Fruit fly (Drosophila melanogaster) whole organism, embryonic: Measurements from ENCODE around the gene CG31808.
A peak's percentile ranks its signal among the peaks of the same experiment; 100 is the strongest.

Experiments
- Ada2b ChIP-seq: fragments of 200-800 bp; sonication (Bioruptor generic); IDR thresholded peaks from 2 replicates; pipeline ENCODE4 v1.3.6; 2022; ENCODE audit warnings: missing biosample characterization, missing genetic modification characterization
- Adf1 ChIP-seq: fragments of 200-800 bp; sonication (Bioruptor generic); IDR thresholded peaks from 2 replicates; pipeline ENCODE4 v1.3.6; 2022; ENCODE audit warnings: missing biosample characterization, missing genetic modification characterization
- Asciz ChIP-seq: fragments of 200-800 bp; sonication (Bioruptor generic); optimal IDR thresholded peaks from 2 replicates; lab custom pipeline; 2017; ENCODE audit warnings: missing biosample characterization, mild to moderate bottlenecking, missing genetic modification characterization, missing genetic modification reagents
- CG10462 ChIP-seq: fragments of 200-800 bp; sonication (Bioruptor generic); optimal IDR thresholded peaks from 2 replicates; lab custom pipeline; 2016; ENCODE audit warnings: missing biosample characterization, missing genetic modification characterization
- CG11723 ChIP-seq: fragments of 200-800 bp; sonication (Bioruptor generic); optimal IDR thresholded peaks from 2 replicates; lab custom pipeline; 2017; ENCODE audit warnings: missing biosample characterization, mild to moderate bottlenecking, missing genetic modification characterization
- CG12155 ChIP-seq: fragments of 200-800 bp; sonication (Bioruptor generic); optimal IDR thresholded peaks from 3 replicates; lab custom pipeline; 2016; ENCODE audit warnings: missing biosample characterization, missing genetic modification characterization
- CG12391 ChIP-seq: fragments of 200-800 bp; sonication (Bioruptor generic); optimal IDR thresholded peaks from 3 replicates; lab custom pipeline; 2018; ENCODE audit warnings: missing biosample characterization, mild to moderate bottlenecking, missing genetic modification characterization, moderate library complexity
- CG12744 ChIP-seq: fragments of 200-800 bp; sonication (Bioruptor generic); optimal IDR thresholded peaks from 2 replicates; lab custom pipeline; 2016; ENCODE audit warnings: missing biosample characterization, missing genetic modification characterization
- CG12769 ChIP-seq: fragments of 200-800 bp; sonication (Bioruptor generic); optimal IDR thresholded peaks from 2 replicates; lab custom pipeline; 2019; ENCODE audit warnings: missing biosample characterization, mild to moderate bottlenecking, missing genetic modification characterization, moderate library complexity
- CG14014 ChIP-seq: fragments of 200-800 bp; sonication (Bioruptor generic); IDR thresholded peaks from 2 replicates; pipeline ENCODE4 v1.3.6; 2022; ENCODE audit warnings: missing biosample characterization, missing genetic modification characterization
- CG14667 ChIP-seq: fragments of 200-800 bp; sonication (Bioruptor generic); IDR thresholded peaks from 2 replicates; pipeline ENCODE4 v1.3.6; 2022; ENCODE audit warnings: missing biosample characterization, missing genetic modification characterization
- CG15011 ChIP-seq: fragments of 200-800 bp; sonication (Bioruptor generic); optimal IDR thresholded peaks from 3 replicates; lab custom pipeline; 2018; ENCODE audit warnings: missing biosample characterization, mild to moderate bottlenecking, missing genetic modification characterization
- CG16815 ChIP-seq: fragments of 200-800 bp; sonication (Bioruptor generic); optimal IDR thresholded peaks from 3 replicates; lab custom pipeline; 2017; ENCODE audit warnings: missing biosample characterization, mild to moderate bottlenecking, missing genetic modification characterization
- CG17802 ChIP-seq: fragments of 200-800 bp; sonication (Bioruptor generic); optimal IDR thresholded peaks from 2 replicates; lab custom pipeline; 2018; ENCODE audit warnings: missing biosample characterization, mild to moderate bottlenecking, missing genetic modification characterization, moderate library complexity
- CG17912 ChIP-seq: fragments of 200-800 bp; sonication (Bioruptor generic); optimal IDR thresholded peaks from 2 replicates; lab custom pipeline; 2018; ENCODE audit warnings: missing biosample characterization, mild to moderate bottlenecking, missing genetic modification characterization
- CG18262 ChIP-seq: fragments of 200-800 bp; optimal IDR thresholded peaks from 3 replicates; lab custom pipeline; 2019; ENCODE audit warnings: missing biosample characterization, mild to moderate bottlenecking, missing genetic modification characterization, moderate library complexity
- CG6683 ChIP-seq: fragments of 200-800 bp; sonication (Bioruptor generic); optimal IDR thresholded peaks from 2 replicates; lab custom pipeline; 2017; ENCODE audit warnings: missing biosample characterization, mild to moderate bottlenecking, missing genetic modification characterization, missing genetic modification reagents
- CG7271 ChIP-seq: fragments of 200-800 bp; sonication (Bioruptor generic); optimal IDR thresholded peaks from 2 replicates; lab custom pipeline; 2018; ENCODE audit warnings: missing biosample characterization, mild to moderate bottlenecking, missing genetic modification characterization, moderate library complexity
- CG9876 ChIP-seq: fragments of 200-800 bp; sonication (Bioruptor generic); optimal IDR thresholded peaks from 2 replicates; lab custom pipeline; 2016; ENCODE audit warnings: missing biosample characterization, missing genetic modification characterization
- D19B ChIP-seq: fragments of 200-800 bp; sonication (Bioruptor generic); optimal IDR thresholded peaks from 2 replicates; lab custom pipeline; 2017; ENCODE audit warnings: missing biosample characterization, mild to moderate bottlenecking, missing genetic modification characterization
- E2f2 ChIP-seq: fragments of 200-800 bp; sonication (Bioruptor generic); IDR thresholded peaks from 2 replicates; pipeline ENCODE4 v1.3.6; 2022; ENCODE audit warnings: missing biosample characterization, missing genetic modification characterization
- Eip74EF ChIP-seq, 2 experiments: fragments of 200-800 bp in 1 of 2; fragments of >200 bp in 1 of 2; sonication (Bioruptor generic) in 1 of 2; optimal IDR thresholded peaks; 2 replicates each; lab custom pipeline; 2017 to 2019; ENCODE audit warnings: missing biosample characterization in 2 of 2, missing genetic modification characterization in 2 of 2, mild to moderate bottlenecking in 1 of 2, moderate library complexity in 1 of 2
- HHEX ChIP-seq: fragments of 200-800 bp; sonication (Bioruptor generic); optimal IDR thresholded peaks from 3 replicates; lab custom pipeline; 2017; ENCODE audit warnings: missing biosample characterization, mild to moderate bottlenecking, missing genetic modification characterization, missing genetic modification reagents
- Hr3 ChIP-seq: fragments of 200-800 bp; sonication (Bioruptor generic); optimal IDR thresholded peaks from 3 replicates; lab custom pipeline; 2016; ENCODE audit warnings: missing biosample characterization, missing genetic modification characterization
- Sry-δ ChIP-seq: fragments of 200-800 bp; sonication (Bioruptor generic); optimal IDR thresholded peaks from 2 replicates; lab custom pipeline; 2016; ENCODE audit warnings: missing biosample characterization, missing genetic modification characterization
- ase ChIP-seq: fragments of 200-800 bp; sonication (Bioruptor generic); IDR thresholded peaks from 3 replicates; pipeline ENCODE4 v1.3.6; 2022; ENCODE audit warnings: missing biosample characterization, missing genetic modification characterization
- danr ChIP-seq: fragments of 200-800 bp; sonication (Bioruptor generic); IDR thresholded peaks from 2 replicates; pipeline ENCODE4 v1.3.6; 2022; ENCODE audit warnings: missing biosample characterization, missing genetic modification characterization
- dati ChIP-seq: fragments of 200-800 bp; sonication (Bioruptor generic); IDR thresholded peaks from 2 replicates; pipeline ENCODE4 v1.3.6; 2022; ENCODE audit warnings: missing biosample characterization, missing genetic modification characterization
- exex ChIP-seq: fragments of 200-800 bp; sonication (Bioruptor generic); optimal IDR thresholded peaks from 4 replicates; lab custom pipeline; 2018; ENCODE audit warnings: missing biosample characterization, mild to moderate bottlenecking, missing genetic modification characterization, moderate library complexity
- ind ChIP-seq: fragments of 200-800 bp; sonication (Bioruptor generic); optimal IDR thresholded peaks from 3 replicates; lab custom pipeline; 2016; ENCODE audit warnings: missing biosample characterization, missing genetic modification characterization
- inv ChIP-seq: fragments of 200-800 bp; sonication (Bioruptor generic); IDR thresholded peaks from 2 replicates; pipeline ENCODE4 v1.3.6; 2022; ENCODE audit warnings: missing biosample characterization, missing genetic modification characterization; ENCODE audit not compliant: partially characterized antibody
- jumu ChIP-seq: fragments of 200-800 bp; sonication (Bioruptor generic); optimal IDR thresholded peaks from 3 replicates; lab custom pipeline; 2016; ENCODE audit warnings: missing biosample characterization, missing genetic modification characterization
- lab ChIP-seq: fragments of 200-800 bp; sonication (Bioruptor generic); optimal IDR thresholded peaks from 3 replicates; lab custom pipeline; 2017; ENCODE audit warnings: missing biosample characterization, missing genetic modification characterization, mild to moderate bottlenecking, moderate library complexity, missing genetic modification reagents
- lola ChIP-seq, 3 experiments: fragments of >200 bp in 2 of 3; fragments of 200-800 bp in 1 of 3; sonication (Bioruptor generic) in 1 of 3; optimal IDR thresholded peaks; 2 replicates each; lab custom pipeline; 2017 to 2019; ENCODE audit warnings: missing biosample characterization in 3 of 3, missing genetic modification characterization in 3 of 3, mild to moderate bottlenecking in 1 of 3, moderate library complexity in 1 of 3
- nom ChIP-seq: fragments of 200-800 bp; sonication (Bioruptor generic); optimal IDR thresholded peaks from 2 replicates; lab custom pipeline; 2017; ENCODE audit warnings: missing biosample characterization, missing genetic modification characterization, mild to moderate bottlenecking, moderate library complexity, missing genetic modification reagents
- p53 ChIP-seq: fragments of 200-800 bp; sonication (Bioruptor generic); optimal IDR thresholded peaks from 2 replicates; lab custom pipeline; 2016; ENCODE audit warnings: missing biosample characterization, missing genetic modification characterization
- ranshi ChIP-seq: fragments of 200-800 bp; sonication (Bioruptor generic); IDR thresholded peaks from 2 replicates; pipeline ENCODE4 v1.3.6; 2022; ENCODE audit warnings: missing biosample characterization, missing genetic modification characterization
- row ChIP-seq: fragments of 200-800 bp; sonication (Bioruptor generic); IDR thresholded peaks from 3 replicates; pipeline ENCODE4 v1.3.6; 2022; ENCODE audit warnings: missing biosample characterization, missing genetic modification characterization
- sc ChIP-seq, 3 experiments: fragments of >200 bp in 2 of 3; fragments of 200-800 bp in 1 of 3; sonication (Bioruptor generic) in 1 of 3; optimal IDR thresholded peaks; 2 replicates in 2 of 3; 3 replicates in 1 of 3; lab custom pipeline; 2017; ENCODE audit warnings: mild to moderate bottlenecking in 1 of 3, missing biosample characterization in 1 of 3, missing genetic modification characterization in 1 of 3, missing genetic modification reagents in 1 of 3
- sd ChIP-seq: fragments of 200-800 bp; sonication (Bioruptor generic); optimal IDR thresholded peaks from 3 replicates; lab custom pipeline; 2018; ENCODE audit warnings: missing biosample characterization, mild to moderate bottlenecking, missing genetic modification characterization, moderate library complexity
- sima ChIP-seq: fragments of 200-800 bp; sonication (Bioruptor generic); optimal IDR thresholded peaks from 2 replicates; lab custom pipeline; 2016; ENCODE audit warnings: missing biosample characterization, missing genetic modification characterization
- stwl ChIP-seq: fragments of 200-800 bp; sonication (Bioruptor generic); optimal IDR thresholded peaks from 3 replicates; lab custom pipeline; 2018; ENCODE audit warnings: missing biosample characterization, mild to moderate bottlenecking, missing genetic modification characterization, moderate library complexity
- tll ChIP-seq, 2 experiments: fragments of 200-800 bp in 1 of 2; fragments of >200 bp in 1 of 2; sonication (Bioruptor generic) in 1 of 2; optimal IDR thresholded peaks; 2 replicates each; lab custom pipeline; 2017 to 2019; ENCODE audit warnings: missing biosample characterization in 2 of 2, missing genetic modification characterization in 2 of 2, mild to moderate bottlenecking in 1 of 2, moderate library complexity in 1 of 2
- ttk ChIP-seq: fragments of 200-800 bp; sonication (Bioruptor generic); IDR thresholded peaks from 2 replicates; pipeline ENCODE4 v2.1.2; 2022; ENCODE audit warnings: missing biosample characterization, missing genetic modification characterization
- unpg ChIP-seq: fragments of 200-800 bp; sonication (Bioruptor generic); optimal IDR thresholded peaks from 3 replicates; lab custom pipeline; 2018; ENCODE audit warnings: missing biosample characterization, mild to moderate bottlenecking, missing genetic modification characterization, moderate library complexity
- wdn ChIP-seq: fragments of 200-800 bp; sonication (Bioruptor generic); IDR thresholded peaks from 2 replicates; pipeline ENCODE4 v1.3.6; 2022; ENCODE audit warnings: missing biosample characterization, missing genetic modification characterization

CG31808 gene

dm6 chr2L:16683958-16684877 lies 31.8 kb downstream of the CG31808 start, which contains the start of gene CG31807 (continued):
- TF ChIP-seq dati (GFP tag; lab: Robert Waterston, UW) (no peak; the same call in 1 of the 2 replicates), ranshi (GFP tag; lab: Robert Waterston, UW) (0 out of 2 replicates have a peak, but pooled peaks have one; percentile 9), CG12769 (tag; lab: Kevin White, UChicago) (peak; percentile 10), ind (GFP tag; lab: Kevin White, UChicago) (peak; percentile 65), nom (GFP tag; lab: Kevin White, UChicago) (peak; percentile 95), CG15011 (GFP tag; lab: Kevin White, UChicago) (peak; percentile 37), CG11723 (GFP tag; lab: Kevin White, UChicago) (peak; percentile 63), row (GFP tag; lab: Robert Waterston, UW) (peak; percentile 59), CG12744 (GFP tag; lab: Kevin White, UChicago) (peak; percentile 43), sima (no peak), D19B (GFP tag; lab: Kevin White, UChicago) (peak; percentile 32), CG10462 (GFP tag; lab: Kevin White, UChicago) (peak; percentile 43), Asciz (GFP tag; lab: Kevin White, UChicago) (peak; percentile 71), CG14014 (no peak; the same call in 1 of the 2 replicates), Adf1 (GFP tag; lab: Robert Waterston, UW) (peak; percentile 33; the same call in 1 of the 2 replicates), CG12155 (GFP tag; lab: Kevin White, UChicago) (peak; percentile 20), unpg (GFP tag; lab: Kevin White, UChicago) (peak; percentile 85), ase (GFP tag; lab: Robert Waterston, UW) (peak; percentile 28; the same call in 1 of the 3 replicates), Ada2b (peak; percentile 29), wdn (GFP tag; lab: Robert Waterston, UW) (peak; percentile 40; the same call in 1 of the 2 replicates), sd (tag; lab: Kevin White, UChicago) (peak; percentile 29), stwl (tag; lab: Kevin White, UChicago) (no peak), CG9876 (GFP tag; lab: Kevin White, UChicago) (no peak), CG18262 (tag; lab: Kevin White, UChicago) (peak; percentile 75), ttk (GFP tag; lab: Robert Waterston, UW) (0 out of 2 replicates have a peak, but pooled peaks have one; percentile 5), lab (peak; percentile 68), p53 (no peak), E2f2 (GFP tag; lab: Robert Waterston, UW) (peak; percentile 56), sc (optimal IDR thresholded peaks at IDR 0.05; lab: Kevin White, UChicago) (no peak), sc (GFP tag; optimal IDR thresholded peaks at IDR 0.05; lab: Kevin White, UChicago) (peak; percentile 71), exex (no peak), CG16815 (GFP tag; lab: Kevin White, UChicago) (peak; percentile 33), danr (GFP tag; lab: Robert Waterston, UW) (0 out of 2 replicates have a peak, but pooled peaks have one; percentile 12), CG17802 (peak; percentile 24), CG14667 (GFP tag; lab: Robert Waterston, UW) (no peak; the same call in 1 of the 2 replicates), HHEX (GFP tag; lab: Kevin White, UChicago) (peak; percentile 68), Eip74EF (GFP tag; optimal IDR thresholded peaks at IDR 0.05; lab: Kevin White, UChicago) (peak in 1 of 2 experiments; percentile 73), jumu (no peak), inv (GFP tag; lab: Robert Waterston, UW) (no peak), Hr3 (peak; percentile 34), CG6683 (GFP tag; lab: Kevin White, UChicago) (peak; percentile 31), lola (GFP tag; optimal IDR thresholded peaks at IDR 0.05; lab: Kevin White, UChicago) (peak in 1 of 3 experiments; percentile 69), CG7271 (tag; lab: Kevin White, UChicago) (no peak), Sry-δ (peak; percentile 4), CG12391 (peak; percentile 84), tll (GFP tag; optimal IDR thresholded peaks at IDR 0.05; lab: Kevin White, UChicago) (no peak), CG17912 (GFP tag; lab: Kevin White, UChicago) (peak; percentile 2)
